Worm (Caenorhabditis elegans): ENCODE data around the gene fbf-2.

The fbf-2 gene

DNA sequence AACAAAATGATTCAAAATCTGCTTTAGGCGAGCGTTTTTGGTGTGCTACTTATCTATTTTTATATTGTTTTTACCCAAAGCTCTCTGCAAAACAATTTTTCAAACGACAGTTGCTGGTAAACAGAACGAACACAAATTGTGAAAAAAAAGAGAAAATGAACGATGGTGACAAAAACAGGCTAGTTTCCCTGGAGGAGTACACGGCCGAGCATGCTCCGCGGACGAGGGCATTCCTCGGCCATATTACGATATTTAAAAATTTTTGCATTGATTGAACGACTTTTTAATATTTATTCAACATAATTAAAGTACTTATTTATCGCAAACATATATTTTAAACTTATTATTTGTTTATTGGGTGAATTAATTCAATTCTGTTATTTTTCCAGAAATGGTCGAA, 6.2 kb upstream of the fbf-2 start, which contains the start of the genes tpp-2 and rbbp-5:
TSS of gene tpp-2 (minus strand) at position 157 of the 400 bp plus-strand sequence.
TSS of gene rbbp-5 (plus strand) at position 390 of the 400 bp plus-strand sequence.
- TF ChIP-seq pha-4 (tag; optimal IDR thresholded peaks at IDR 0.05) (no peak), ham-2 (GFP tag; optimal IDR thresholded peaks at IDR 0.05) (peak; percentile 24), mab-5 (tag; optimal IDR thresholded peaks at IDR 0.05) (no peak)

DNA sequence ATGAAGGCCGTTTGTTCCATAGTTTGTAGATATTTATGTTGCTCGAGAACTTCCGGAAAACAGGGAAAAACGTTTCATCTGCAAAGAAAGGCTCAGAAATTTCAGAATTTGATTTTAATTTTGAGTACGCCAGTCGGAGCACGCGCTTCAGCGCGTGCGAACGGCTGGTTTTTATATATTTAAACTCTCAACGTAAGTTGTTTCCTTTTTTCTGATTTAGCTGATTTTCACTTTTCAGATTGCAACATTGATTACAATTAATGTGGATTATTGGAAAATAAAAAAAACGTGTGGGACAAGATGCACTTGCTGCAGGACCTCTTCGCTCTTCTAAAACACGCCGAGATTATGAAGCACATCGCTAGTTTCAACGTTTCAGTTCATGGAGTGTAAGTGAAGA, 8.7 kb downstream of the fbf-2 start, which contains the start of gene F21H12.3:
TSS of gene F21H12.3 (plus strand) at position 301 of the 400 bp plus-strand sequence.
- TF ChIP-seq blmp-1 (tag; optimal IDR thresholded peaks at IDR 0.05) = no peak
- no peak for TF ChIP-seq unc-39 (tag; optimal IDR thresholded peaks at IDR 0.05)
- TF ChIP-seq M03D4.4 (tag; optimal IDR thresholded peaks at IDR 0.05) = no peak
- no peak for TF ChIP-seq drap-1 (GFP tag; optimal IDR thresholded peaks at IDR 0.05)
- no peak for TF ChIP-seq ceh-83 (GFP tag; optimal IDR thresholded peaks at IDR 0.05)
- TF ChIP-seq bed-3 (GFP tag; optimal IDR thresholded peaks at IDR 0.05) = no peak
- no peak for TF ChIP-seq nhr-76 (tag; optimal IDR thresholded peaks at IDR 0.05)
- TF ChIP-seq ham-2 (GFP tag; optimal IDR thresholded peaks at IDR 0.05) = no peak
- TF ChIP-seq snpc-4 (tag; optimal IDR thresholded peaks at IDR 0.05) = no peak
- TF ChIP-seq nhr-237 (tag; optimal IDR thresholded peaks at IDR 0.05) = no peak

DNA sequence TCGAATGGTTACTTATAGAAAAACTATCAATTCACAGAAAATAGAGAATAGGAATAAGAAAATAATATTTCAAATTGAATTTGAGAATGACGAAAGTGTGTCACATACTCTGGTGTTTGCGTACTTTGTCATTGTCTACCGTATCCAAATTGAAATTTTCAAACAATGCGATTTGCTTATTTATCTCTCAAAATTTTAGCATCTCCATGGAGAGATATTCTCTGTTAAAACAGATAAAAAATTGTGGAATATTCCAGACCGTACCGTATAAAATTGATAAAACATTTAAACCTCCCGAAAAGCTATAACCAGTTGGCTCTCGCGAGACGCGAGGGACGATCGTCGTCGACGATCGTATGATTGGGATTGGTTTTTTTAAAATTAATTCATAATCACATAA, 10.5 kb downstream of the fbf-2 start, which contains the start of gene fbf-1:
TSS of gene fbf-1 (minus strand) at position 101 of the 400 bp plus-strand sequence.
- no peak for TF ChIP-seq M03D4.4 (tag; optimal IDR thresholded peaks at IDR 0.05)
- TF ChIP-seq hlh-1 (tag; optimal IDR thresholded peaks at IDR 0.05) = no peak
- TF ChIP-seq unc-62 (GFP tag; optimal IDR thresholded peaks at IDR 0.05) = no peak
- no peak for TF ChIP-seq mls-2 (tag; optimal IDR thresholded peaks at IDR 0.05)
- TF ChIP-seq ceh-43 (GFP tag; optimal IDR thresholded peaks at IDR 0.05) = no peak
- no peak for TF ChIP-seq ceh-83 (GFP tag; optimal IDR thresholded peaks at IDR 0.05)
- TF ChIP-seq snpc-4 (tag; optimal IDR thresholded peaks at IDR 0.05) = no peak
- no peak for TF ChIP-seq nhr-237 (tag; optimal IDR thresholded peaks at IDR 0.05)
- TF ChIP-seq nhr-76 (tag; optimal IDR thresholded peaks at IDR 0.05) = no peak
- no peak for TF ChIP-seq tbx-8 (GFP tag; optimal IDR thresholded peaks at IDR 0.05)
- no peak for TF ChIP-seq unc-39 (tag; optimal IDR thresholded peaks at IDR 0.05)
- TF ChIP-seq nhr-12 (tag; optimal IDR thresholded peaks at IDR 0.05) = no peak

ce11 chrII:6077604-6078003, 13.7 kb downstream of the fbf-2 start, which contains the start of gene H12I13.6:
Gene H12I13.6 (plus strand): TSS chrII:6077904.
- no peak for TF ChIP-seq cnd-1 (tag; optimal IDR thresholded peaks at IDR 0.05)
- no peak for TF ChIP-seq M03D4.4 (tag; optimal IDR thresholded peaks at IDR 0.05)
- no peak for TF ChIP-seq nhr-237 (tag; optimal IDR thresholded peaks at IDR 0.05)
- no peak for TF ChIP-seq hlh-1 (tag; optimal IDR thresholded peaks at IDR 0.05)

ce11 chrII:6067066-6067465, 24.2 kb downstream of the fbf-2 start, which contains the start of gene H12I13.1:
Gene H12I13.1 (minus strand): TSS chrII:6067166.
- TF ChIP-seq tbx-8 (GFP tag; optimal IDR thresholded peaks at IDR 0.05) (no peak), nhr-12 (tag; optimal IDR thresholded peaks at IDR 0.05) (no peak), pha-4 (tag; optimal IDR thresholded peaks at IDR 0.05) (no peak), unc-120 (tag; optimal IDR thresholded peaks at IDR 0.05; ENCODE audit: poor library complexity, severe bottlenecking) (no peak), flh-1 (GFP tag; optimal IDR thresholded peaks at IDR 0.05) (no peak), ztf-11 (tag; optimal IDR thresholded peaks at IDR 0.05) (no peak), elt-1 (tag; optimal IDR thresholded peaks at IDR 0.05; ENCODE audit: borderline replicate concordance, insufficient read depth) (no peak), ceh-43 (GFP tag; optimal IDR thresholded peaks at IDR 0.05) (no peak), unc-62 (GFP tag; optimal IDR thresholded peaks at IDR 0.05) (no peak), nhr-28 (tag; optimal IDR thresholded peaks at IDR 0.05) (no peak), drap-1 (GFP tag; optimal IDR thresholded peaks at IDR 0.05) (no peak), lin-32 (GFP tag; optimal IDR thresholded peaks at IDR 0.05) (no peak), ham-2 (GFP tag; optimal IDR thresholded peaks at IDR 0.05) (no peak), ces-1 (GFP tag; optimal IDR thresholded peaks at IDR 0.05) (no peak), ceh-39 (tag; optimal IDR thresholded peaks at IDR 0.05) (no peak), sem-2 (GFP tag; optimal IDR thresholded peaks at IDR 0.05) (no peak)

DNA sequence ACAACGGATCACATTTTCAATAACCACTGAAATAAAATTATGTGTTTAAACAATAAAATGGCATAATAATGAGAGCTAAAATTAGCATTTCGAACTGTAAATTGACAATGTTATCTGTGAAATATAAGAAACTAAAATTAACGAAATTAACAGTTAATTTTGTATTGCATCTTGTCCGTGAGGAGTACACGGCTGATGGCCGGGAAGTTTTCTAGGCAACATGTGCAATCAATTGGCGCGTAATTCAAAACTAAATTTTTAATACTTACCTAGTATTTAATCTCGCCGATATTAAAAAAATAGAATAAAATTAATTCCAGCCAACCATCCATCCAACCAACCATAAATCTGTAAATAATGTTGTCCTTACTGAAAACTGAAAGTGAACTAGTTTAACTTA, 29.8 kb downstream of the fbf-2 start:
- no peak for TF ChIP-seq nhr-12 (tag; optimal IDR thresholded peaks at IDR 0.05)
- TF ChIP-seq pha-4 (tag; optimal IDR thresholded peaks at IDR 0.05) = peak; percentile 25
- TF ChIP-seq lin-13 (tag; optimal IDR thresholded peaks at IDR 0.05) = peak; percentile 37
- peak; percentile 10 for TF ChIP-seq mab-5 (tag; optimal IDR thresholded peaks at IDR 0.05)
- peak; percentile 2 for TF ChIP-seq cnd-1 (tag; optimal IDR thresholded peaks at IDR 0.05)
